Worm (Caenorhabditis elegans): ENCODE results near the gene ugt-66.
A peak's percentile ranks its signal among the peaks of the same experiment; 100 is the strongest.

ugt-66 gene

DNA sequence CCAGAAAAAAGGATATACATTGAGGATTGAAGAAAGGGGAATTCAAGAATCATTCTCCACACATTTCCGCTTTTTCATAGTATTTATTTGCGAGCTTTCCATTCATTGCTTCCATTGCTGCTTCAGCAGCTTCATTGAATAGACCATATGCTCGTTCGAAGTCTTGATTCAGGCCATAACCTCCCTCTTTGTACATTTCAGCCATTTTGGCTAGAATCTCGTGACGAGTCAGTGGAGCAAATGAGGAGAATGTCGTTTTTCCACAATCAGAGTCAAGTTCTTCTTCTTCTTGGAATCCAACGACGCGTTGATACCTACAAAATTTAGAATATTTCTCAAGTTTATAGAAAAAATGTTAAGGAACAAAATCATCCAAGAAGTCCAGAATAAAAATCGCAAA lies 29.1 kb downstream of the ugt-66 start:
- TF ChIP-seq ama-1 (optimal IDR thresholded peaks at IDR 0.05) (peak; percentile 73), nfya-1 (tag; optimal IDR thresholded peaks at IDR 0.05; ENCODE audit: insufficient read depth) (no peak)

DNA sequence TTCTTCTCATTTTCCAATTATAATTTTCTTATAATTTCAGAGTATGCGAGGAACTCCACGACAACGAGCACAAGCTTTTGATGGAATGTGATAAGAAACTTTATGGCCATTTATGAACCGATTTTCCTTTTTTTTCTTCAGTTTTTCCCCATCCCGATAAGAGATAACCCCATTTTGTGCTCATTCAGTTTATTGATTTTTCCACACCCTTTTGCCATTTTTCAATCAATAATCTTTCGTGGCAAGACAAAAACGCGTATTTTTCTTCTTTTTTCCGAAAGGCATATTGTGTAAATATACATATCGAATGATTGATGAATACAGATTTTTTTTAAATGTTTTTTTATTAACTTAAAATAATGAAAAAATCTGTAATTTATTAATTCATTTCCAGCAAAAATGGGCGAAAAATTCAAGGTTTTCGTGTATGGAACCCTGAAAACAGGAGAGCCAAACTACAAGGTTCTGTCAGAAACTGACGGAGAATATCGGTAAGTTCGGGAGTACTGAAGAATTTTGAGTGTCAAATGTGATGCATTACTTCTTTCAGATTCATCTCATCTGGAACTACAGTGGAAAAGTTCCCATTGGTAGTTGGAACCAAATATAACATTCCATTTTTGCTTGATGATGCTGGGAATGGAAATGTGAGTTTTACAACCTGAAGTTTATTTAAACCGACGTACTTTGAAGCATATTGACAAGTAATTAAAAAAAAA lies 30.0 kb downstream of the ugt-66 start, which contains the start of gene F42A10.9:
TSS of gene F42A10.9 (plus strand) at position 321 of the 719 bp plus-strand sequence.
- TF ChIP-seq pha-4 (tag; optimal IDR thresholded peaks at IDR 0.05) (peak; percentile 17), nhr-43 (tag; optimal IDR thresholded peaks at IDR 0.05; ENCODE audit: poor library complexity, severe bottlenecking) (peak; percentile 9), ztf-4 (tag; optimal IDR thresholded peaks at IDR 0.05) (peak; percentile 61), elt-2 (tag; optimal IDR thresholded peaks at IDR 0.05) (peak; percentile 68), nhr-25 (tag; optimal IDR thresholded peaks at IDR 0.05) (peak; percentile 20), nhr-67 (tag; optimal IDR thresholded peaks at IDR 0.05) (no peak), fkh-2 (tag; optimal IDR thresholded peaks at IDR 0.05) (no peak), nfya-1 (tag; optimal IDR thresholded peaks at IDR 0.05; ENCODE audit: insufficient read depth) (no peak), ZK546.5 (tag; optimal IDR thresholded peaks at IDR 0.05) (no peak), ama-1 (optimal IDR thresholded peaks at IDR 0.05) (peak; percentile 88), nhr-12 (tag; optimal IDR thresholded peaks at IDR 0.05) (no peak), egl-5 (tag; optimal IDR thresholded peaks at IDR 0.05) (no peak), elt-1 (tag; optimal IDR thresholded peaks at IDR 0.05) (no peak), snpc-4 (tag; optimal IDR thresholded peaks at IDR 0.05) (no peak)

- TF ChIP-seq lsy-12 (tag; optimal IDR thresholded peaks at IDR 0.05) (no peak), nhr-12 (tag; optimal IDR thresholded peaks at IDR 0.05) (no peak), eor-1 (tag; optimal IDR thresholded peaks at IDR 0.05) (no peak), nfya-1 (tag; optimal IDR thresholded peaks at IDR 0.05; ENCODE audit: insufficient read depth) (no peak), lin-15B (tag; optimal IDR thresholded peaks at IDR 0.05) (no peak), nhr-237 (tag; optimal IDR thresholded peaks at IDR 0.05) (no peak), zag-1 (tag; optimal IDR thresholded peaks at IDR 0.05) (no peak), elt-2 (tag; optimal IDR thresholded peaks at IDR 0.05) (no peak), nhr-11 (tag; optimal IDR thresholded peaks at IDR 0.05) (no peak)
Measured at ce11 chrIII:6163381-6163780, 31.0 kb downstream of the ugt-66 start.

ce11 chrIII:6158642-6159475 lies 35.5 kb downstream of the ugt-66 start, which contains the start of gene nfm-1:
TSS of gene nfm-1 (plus strand) at chrIII:6159453.
- TF ChIP-seq hmg-11 (tag; optimal IDR thresholded peaks at IDR 0.05) (peak; percentile 68), aly-2 (tag; optimal IDR thresholded peaks at IDR 0.05) (peak; percentile 22), egl-27 (tag; optimal IDR thresholded peaks at IDR 0.05) (peak; percentile 64), nhr-23 (tag; optimal IDR thresholded peaks at IDR 0.05) (peak; percentile 63), egl-5 (tag; optimal IDR thresholded peaks at IDR 0.05) (peak; percentile 38), jun-1 (tag; optimal IDR thresholded peaks at IDR 0.05) (peak; percentile 78), lsy-12 (tag; optimal IDR thresholded peaks at IDR 0.05) (peak; percentile 55), lin-15B (tag; optimal IDR thresholded peaks at IDR 0.05) (peak; percentile 48), tbx-2 (tag; optimal IDR thresholded peaks at IDR 0.05) (peak; percentile 20), ceh-28 (tag; optimal IDR thresholded peaks at IDR 0.05) (peak; percentile 42), snpc-4 (tag; optimal IDR thresholded peaks at IDR 0.05) (peak; percentile 27), nhr-237 (tag; optimal IDR thresholded peaks at IDR 0.05) (no peak), ceh-9 (tag; optimal IDR thresholded peaks at IDR 0.05) (no peak), nhr-11 (tag; optimal IDR thresholded peaks at IDR 0.05) (no peak), nhr-43 (tag; optimal IDR thresholded peaks at IDR 0.05; ENCODE audit: poor library complexity, severe bottlenecking) (peak; percentile 55), zag-1 (tag; optimal IDR thresholded peaks at IDR 0.05) (no peak), elt-2 (tag; optimal IDR thresholded peaks at IDR 0.05) (peak; percentile 94), ZK546.5 (tag; optimal IDR thresholded peaks at IDR 0.05) (no peak), nfya-1 (tag; optimal IDR thresholded peaks at IDR 0.05; ENCODE audit: insufficient read depth) (peak; percentile 68), fkh-10 (GFP tag; optimal IDR thresholded peaks at IDR 0.05) (peak; percentile 47), nhr-77 (tag; optimal IDR thresholded peaks at IDR 0.05) (no peak), nhr-25 (tag; optimal IDR thresholded peaks at IDR 0.05) (peak; percentile 48), unc-62 (GFP tag; optimal IDR thresholded peaks at IDR 0.05) (no peak), R02D3.7 (tag; optimal IDR thresholded peaks at IDR 0.05) (peak; percentile 5), pha-4 (tag; optimal IDR thresholded peaks at IDR 0.05) (peak; percentile 54), elt-3 (tag; optimal IDR thresholded peaks at IDR 0.05) (peak in 1 of 3 experiments; percentile 44), pqm-1 (tag; optimal IDR thresholded peaks at IDR 0.05) (peak; percentile 60), skn-1 (tag; optimal IDR thresholded peaks at IDR 0.05) (peak; percentile 47), nhr-76 (tag; optimal IDR thresholded peaks at IDR 0.05) (no peak)
